Worm (Caenorhabditis elegans) whole organism, L4 larva: ENCODE measurements around the gene Y48A6B.7.
A peak's percentile ranks its signal among the peaks of the same experiment; 100 is the strongest.

Experiments
- aha-1 ChIP-seq: fragments of 150-350 bp; peaks from one replicate; lab custom pipeline; 2014; ENCODE audit warnings: missing biosample characterization, missing genetic modification characterization
- ces-1 ChIP-seq: fragments of 150-350 bp; sonication (generic microtip); optimal IDR thresholded peaks from 4 replicates; lab custom pipeline; 2014; ENCODE audit warnings: missing biosample characterization, missing genetic modification reagents, missing genetic modification characterization
- gei-8 ChIP-seq: fragments of 200-800 bp; sonication (Bioruptor generic); optimal IDR thresholded peaks from 2 replicates; lab custom pipeline; 2018; ENCODE audit warnings: mild to moderate bottlenecking, missing genetic modification characterization, missing compliant biosample characterization
- jun-1 ChIP-seq: fragments of 150-350 bp; optimal IDR thresholded peaks from 2 replicates; lab custom pipeline; 2014; ENCODE audit warnings: missing biosample characterization, missing genetic modification reagents, missing genetic modification characterization
- lsy-2 ChIP-seq, 2 experiments: fragments of 150-350 bp in 1 of 2; sonication (generic microtip) in 1 of 2; optimal IDR thresholded peaks; 2 replicates each; lab custom pipeline; 2014 to 2017; ENCODE audit warnings: missing biosample characterization in 2 of 2, missing genetic modification characterization in 2 of 2
- mdt-29 ChIP-seq: fragments of 200-800 bp; sonication (Bioruptor generic); IDR thresholded peaks from 2 replicates; pipeline ENCODE4 v1.3.6; 2022; ENCODE audit warnings: missing genetic modification reagents, missing genetic modification characterization, missing compliant biosample characterization
- mep-1 ChIP-seq: fragments of 150-350 bp; sonication (generic microtip); optimal IDR thresholded peaks from 3 replicates; lab custom pipeline; 2014; ENCODE audit warnings: missing biosample characterization, missing genetic modification characterization
- mxl-3 ChIP-seq: fragments of 200-800 bp; sonication (Bioruptor generic); optimal IDR thresholded peaks from 2 replicates; lab custom pipeline; 2018; ENCODE audit warnings: mild to moderate bottlenecking, missing genetic modification characterization, missing compliant biosample characterization
- nhr-28 ChIP-seq: fragments of 150-350 bp; optimal IDR thresholded peaks from 2 replicates; lab custom pipeline; 2014; ENCODE audit warnings: missing biosample characterization, missing genetic modification characterization
- pha-4 ChIP-seq, 2 experiments: fragments of 150-350 bp in 1 of 2; fragments of 200-800 bp in 1 of 2; sonication (Bioruptor generic) in 1 of 2; IDR thresholded peaks in 1 of 2; optimal IDR thresholded peaks in 1 of 2; 2 replicates each; pipeline versions ENCODE4 v1.3.6 to Lab custom; 2014 to 2022; ENCODE audit warnings: missing genetic modification characterization in 2 of 2, missing genetic modification reagents in 2 of 2, missing biosample characterization in 1 of 2, missing compliant biosample characterization in 1 of 2
- unc-62 ChIP-seq, 3 experiments: fragments of 150-350 bp in 1 of 3; sonication (generic microtip); optimal IDR thresholded peaks in 2 of 3; peaks in 1 of 3; 1 replicate in 1 of 3; 2 replicates in 2 of 3; lab custom pipeline; 2014 to 2017; ENCODE audit warnings: missing biosample characterization in 3 of 3, missing genetic modification characterization in 3 of 3, missing genetic modification reagents in 3 of 3, missing genotype in 1 of 3

DNA sequence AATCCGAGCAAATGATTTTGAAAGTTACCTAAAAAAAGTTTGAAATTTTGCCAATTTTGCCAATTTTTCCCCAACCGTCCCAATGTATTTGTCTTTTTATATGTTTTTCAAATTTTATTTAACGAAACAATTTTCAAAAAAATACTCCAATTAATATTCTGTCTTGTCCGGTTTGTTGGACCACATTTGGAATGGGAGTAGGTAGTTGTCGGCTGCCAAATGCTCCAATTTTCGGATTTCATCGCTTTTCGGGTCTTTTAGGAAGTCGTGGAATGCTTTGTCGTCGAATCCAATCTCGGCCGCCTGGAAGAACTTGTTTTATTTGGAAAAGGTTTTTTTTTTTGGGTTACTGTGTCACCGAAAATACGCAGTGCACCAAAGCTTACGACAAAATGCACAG lies 1.2 kb downstream of the Y48A6B.7 start:
- no peak for TF ChIP-seq nhr-28 (tag; lab: Kevin White, UChicago)
- TF ChIP-seq aha-1, result peak; percentile 63
- no peak for TF ChIP-seq mep-1
- TF ChIP-seq mxl-3 (GFP tag; lab: Kevin White, UChicago), result no peak
- no peak for TF ChIP-seq ces-1 (GFP tag; lab: Kevin White, UChicago)
- TF ChIP-seq unc-62 (GFP tag; optimal IDR thresholded peaks at IDR 0.05 in 1 of 2; lab: Kevin White, UChicago), result peak in 1 of 2 experiments; percentile 61
- no peak for TF ChIP-seq unc-62 (tag; optimal IDR thresholded peaks at IDR 0.05; lab: Kevin White, UChicago)
- TF ChIP-seq pha-4 (GFP tag; IDR thresholded peaks at IDR 0.05; lab: Robert Waterston, UW), result no peak
- TF ChIP-seq pha-4 (tag; optimal IDR thresholded peaks at IDR 0.05; lab: Kevin White, UChicago), result no peak
- TF ChIP-seq lsy-2 (tag; optimal IDR thresholded peaks at IDR 0.05; lab: Kevin White, UChicago), result no peak
- TF ChIP-seq gei-8 (GFP tag; lab: Kevin White, UChicago), result no peak
- TF ChIP-seq jun-1, result no peak
- TF ChIP-seq mdt-29 (GFP tag; lab: Robert Waterston, UW), result no peak
